Worm (Caenorhabditis elegans) whole organism, L2 larva: ENCODE measurements around the gene ins-13.

Source experiments
- C34F6.9 ChIP-seq: fragments of 150-350 bp; optimal IDR thresholded peaks from 2 replicates; lab custom pipeline; 2014; ENCODE audit warnings: missing biosample characterization, missing genetic modification characterization
- F13H6.1 ChIP-seq: sonication (generic microtip); optimal IDR thresholded peaks from 2 replicates; lab custom pipeline; 2016; ENCODE audit warnings: missing genetic modification characterization, missing compliant biosample characterization
- ama-1 ChIP-seq: fragments of 150-350 bp; optimal IDR thresholded peaks from 2 replicates; lab custom pipeline; 2018; ENCODE audit warnings: inconsistent platforms
- egl-27 ChIP-seq: sonication (generic microtip); optimal IDR thresholded peaks from 3 replicates; lab custom pipeline; 2017; ENCODE audit warnings: missing biosample characterization, missing genetic modification reagents, missing genetic modification characterization
- mdl-1 ChIP-seq, 2 experiments: fragments of 150-350 bp in 1 of 2; sonication (generic microtip) in 1 of 2; optimal IDR thresholded peaks; 2 replicates each; lab custom pipeline; 2017; ENCODE audit warnings: missing biosample characterization in 2 of 2, missing genetic modification characterization in 2 of 2
- nhr-12 ChIP-seq: fragments of 150-350 bp; optimal IDR thresholded peaks from 2 replicates; lab custom pipeline; 2014; ENCODE audit warnings: missing biosample characterization, missing genetic modification characterization
- nhr-77 ChIP-seq: fragments of 150-350 bp; optimal IDR thresholded peaks from 2 replicates; lab custom pipeline; 2014; ENCODE audit warnings: missing biosample characterization, missing genetic modification characterization
- snpc-4 ChIP-seq: fragments of 150-350 bp; optimal IDR thresholded peaks from 2 replicates; lab custom pipeline; 2014; ENCODE audit warnings: missing biosample characterization, missing genetic modification characterization
- zag-1 ChIP-seq: fragments of 150-350 bp; optimal IDR thresholded peaks from 2 replicates; lab custom pipeline; 2014; ENCODE audit warnings: missing biosample characterization, missing genetic modification characterization
- ztf-11 ChIP-seq: sonication (generic microtip); optimal IDR thresholded peaks from 2 replicates; lab custom pipeline; 2017; ENCODE audit warnings: missing biosample characterization, missing genetic modification characterization
- ztf-4 ChIP-seq: fragments of 150-350 bp; optimal IDR thresholded peaks from 2 replicates; lab custom pipeline; 2014; ENCODE audit warnings: missing biosample characterization, missing genetic modification characterization

ce11 chrII:5531855-5532328, 12.8 kb downstream of the ins-13 start, which contains the start of gene C17C3.9:
- TF ChIP-seq ztf-11 (tag; lab: Kevin White, UChicago), result no peak
- TF ChIP-seq nhr-77 (tag; lab: Kevin White, UChicago), result no peak
- TF ChIP-seq egl-27 (tag; lab: Kevin White, UChicago), result no peak
- no peak for TF ChIP-seq zag-1 (tag; lab: Kevin White, UChicago)
- no peak for TF ChIP-seq nhr-12 (tag; lab: Kevin White, UChicago)
- TF ChIP-seq mdl-1 (tag; optimal IDR thresholded peaks at IDR 0.05; lab: Kevin White, UChicago), result no peak
- no peak for TF ChIP-seq F13H6.1 (tag; lab: Kevin White, UChicago)
- no peak for TF ChIP-seq ztf-4 (tag; lab: Kevin White, UChicago)
- TF ChIP-seq C34F6.9, result no peak
- no peak for TF ChIP-seq snpc-4
- no peak for TF ChIP-seq ama-1 (lab: Kevin White, UChicago)
